Worm (Caenorhabditis elegans) whole organism, late embryonic: ENCODE measurements around the gene pqm-1.

Experiments used
- K02D7.2 ChIP-seq: sonication (generic microtip); optimal IDR thresholded peaks from 2 replicates; lab custom pipeline; 2017; ENCODE audit warnings: mild to moderate bottlenecking, missing genetic modification characterization, missing compliant biosample characterization
- T23F11.4 ChIP-seq: fragments of 200-800 bp; sonication (Bioruptor generic); optimal IDR thresholded peaks from 2 replicates; lab custom pipeline; 2018; ENCODE audit warnings: mild to moderate bottlenecking, missing genetic modification characterization, missing compliant biosample characterization
- Y22D7AL.16 ChIP-seq: sonication (generic microtip); optimal IDR thresholded peaks from 2 replicates; lab custom pipeline; 2016; ENCODE audit warnings: missing genetic modification characterization, missing compliant biosample characterization
- ahr-1 ChIP-seq: sonication (generic microtip); optimal IDR thresholded peaks from 2 replicates; lab custom pipeline; 2016; ENCODE audit warnings: missing genetic modification characterization, missing compliant biosample characterization
- ceh-14 ChIP-seq: sonication (generic microtip); optimal IDR thresholded peaks from 2 replicates; lab custom pipeline; 2016; ENCODE audit warnings: missing genotype, missing genetic modification characterization, missing compliant biosample characterization
- ceh-18 ChIP-seq: sonication (generic microtip); optimal IDR thresholded peaks from 2 replicates; lab custom pipeline; 2016; ENCODE audit warnings: missing genetic modification characterization, missing compliant biosample characterization
- ceh-2 ChIP-seq: sonication (generic microtip); optimal IDR thresholded peaks from 2 replicates; lab custom pipeline; 2016; ENCODE audit warnings: missing genotype, missing genetic modification characterization, missing compliant biosample characterization
- ceh-24 ChIP-seq: sonication (generic microtip); optimal IDR thresholded peaks from 2 replicates; lab custom pipeline; 2016; ENCODE audit warnings: mild to moderate bottlenecking, missing genetic modification characterization, missing compliant biosample characterization
- ceh-30 ChIP-seq: fragments of 150-350 bp; optimal IDR thresholded peaks from 2 replicates; lab custom pipeline; 2014; ENCODE audit warnings: missing biosample characterization, missing genetic modification characterization
- ceh-6 ChIP-seq: fragments of 200-800 bp; sonication (Bioruptor generic); optimal IDR thresholded peaks from 2 replicates; lab custom pipeline; 2018; ENCODE audit warnings: mild to moderate bottlenecking, missing genetic modification characterization, missing compliant biosample characterization
- ceh-9 ChIP-seq: sonication (generic microtip); optimal IDR thresholded peaks from 2 replicates; lab custom pipeline; 2016; ENCODE audit warnings: mild to moderate bottlenecking, missing genetic modification characterization, inconsistent platforms, missing compliant biosample characterization
- dve-1 ChIP-seq: sonication (generic microtip); optimal IDR thresholded peaks from 2 replicates; lab custom pipeline; 2017; ENCODE audit warnings: antibody characterized with exemption, mild to moderate bottlenecking, missing genetic modification characterization, missing compliant biosample characterization
- elt-2 ChIP-seq: sonication (generic microtip); optimal IDR thresholded peaks from 2 replicates; lab custom pipeline; 2016; ENCODE audit warnings: missing genetic modification reagents, missing genetic modification characterization, missing compliant biosample characterization
- elt-4 ChIP-seq: sonication (generic microtip); optimal IDR thresholded peaks from 2 replicates; lab custom pipeline; 2016; ENCODE audit warnings: missing genetic modification characterization, missing compliant biosample characterization
- fax-1 ChIP-seq: sonication (generic microtip); optimal IDR thresholded peaks from 2 replicates; lab custom pipeline; 2016; ENCODE audit warnings: missing genotype, missing genetic modification characterization, missing compliant biosample characterization
- hlh-15 ChIP-seq: sonication (generic microtip); optimal IDR thresholded peaks from 2 replicates; lab custom pipeline; 2016; ENCODE audit warnings: missing genetic modification characterization, missing compliant biosample characterization
- madf-2 ChIP-seq: sonication (generic microtip); optimal IDR thresholded peaks from 2 replicates; lab custom pipeline; 2017; ENCODE audit warnings: missing genetic modification characterization, missing compliant biosample characterization
- nfya-1 ChIP-seq: sonication (generic microtip); optimal IDR thresholded peaks from 2 replicates; lab custom pipeline; 2017; ENCODE audit warnings: missing genetic modification characterization, mild to moderate bottlenecking, missing compliant biosample characterization, antibody characterized with exemption, moderate library complexity
- nhr-11 ChIP-seq: fragments of 150-350 bp; optimal IDR thresholded peaks from 2 replicates; lab custom pipeline; 2014; ENCODE audit warnings: missing biosample characterization, missing genetic modification characterization
- nhr-232 ChIP-seq: sonication (generic microtip); optimal IDR thresholded peaks from 2 replicates; lab custom pipeline; 2016; ENCODE audit warnings: missing genetic modification characterization, missing compliant biosample characterization
- npax-4 ChIP-seq: sonication (generic microtip); optimal IDR thresholded peaks from 2 replicates; lab custom pipeline; 2016; ENCODE audit warnings: missing genetic modification characterization, missing compliant biosample characterization
- odd-2 ChIP-seq: sonication (generic microtip); optimal IDR thresholded peaks from 2 replicates; lab custom pipeline; 2017; ENCODE audit warnings: antibody characterized with exemption, mild to moderate bottlenecking, missing genetic modification characterization, missing compliant biosample characterization
- pha-2 ChIP-seq: sonication (generic microtip); optimal IDR thresholded peaks from 2 replicates; lab custom pipeline; 2017; ENCODE audit warnings: mild to moderate bottlenecking, missing genetic modification characterization, missing compliant biosample characterization
- pqm-1 ChIP-seq: sonication (generic microtip); optimal IDR thresholded peaks from 2 replicates; lab custom pipeline; 2016; ENCODE audit warnings: missing genetic modification characterization, missing compliant biosample characterization
- pros-1 ChIP-seq: fragments of 150-350 bp; optimal IDR thresholded peaks from 2 replicates; lab custom pipeline; 2014; ENCODE audit warnings: missing biosample characterization, missing genetic modification reagents, missing genetic modification characterization
- sdc-2 ChIP-seq: sonication (generic microtip); optimal IDR thresholded peaks from 2 replicates; lab custom pipeline; 2016; ENCODE audit warnings: missing genotype, missing genetic modification characterization, missing compliant biosample characterization
- sox-2 ChIP-seq: fragments of 200-800 bp; sonication (Bioruptor generic); IDR thresholded peaks from 2 replicates; pipeline ENCODE4 v1.3.6; 2022; ENCODE audit warnings: missing genetic modification reagents, missing genetic modification characterization, missing compliant biosample characterization
- tbx-7 ChIP-seq: sonication (generic microtip); optimal IDR thresholded peaks from 2 replicates; lab custom pipeline; 2016; ENCODE audit warnings: missing genotype, missing genetic modification characterization, missing compliant biosample characterization
- unc-3 ChIP-seq, 2 experiments: fragments of 200-800 bp in 1 of 2; sonication (Bioruptor generic) in 1 of 2; sonication (generic microtip) in 1 of 2; conservative IDR thresholded peaks in 1 of 2; optimal IDR thresholded peaks in 1 of 2; 2 replicates each; pipeline versions ENCODE4 v1.3.6 to Lab custom; 2016 to 2022; ENCODE audit warnings: missing compliant biosample characterization in 2 of 2, missing genetic modification characterization in 2 of 2, missing genetic modification reagents in 1 of 2
- unc-42 ChIP-seq: sonication (generic microtip); optimal IDR thresholded peaks from 2 replicates; lab custom pipeline; 2016; ENCODE audit warnings: missing genotype, missing genetic modification characterization, missing compliant biosample characterization
- unc-55 ChIP-seq: sonication (generic microtip); optimal IDR thresholded peaks from 2 replicates; lab custom pipeline; 2017; ENCODE audit warnings: missing biosample characterization, missing genetic modification reagents, missing genetic modification characterization
- unc-86 ChIP-seq: sonication (generic microtip); optimal IDR thresholded peaks from 2 replicates; lab custom pipeline; 2016; ENCODE audit warnings: missing genetic modification characterization, missing compliant biosample characterization

The pqm-1 gene

DNA sequence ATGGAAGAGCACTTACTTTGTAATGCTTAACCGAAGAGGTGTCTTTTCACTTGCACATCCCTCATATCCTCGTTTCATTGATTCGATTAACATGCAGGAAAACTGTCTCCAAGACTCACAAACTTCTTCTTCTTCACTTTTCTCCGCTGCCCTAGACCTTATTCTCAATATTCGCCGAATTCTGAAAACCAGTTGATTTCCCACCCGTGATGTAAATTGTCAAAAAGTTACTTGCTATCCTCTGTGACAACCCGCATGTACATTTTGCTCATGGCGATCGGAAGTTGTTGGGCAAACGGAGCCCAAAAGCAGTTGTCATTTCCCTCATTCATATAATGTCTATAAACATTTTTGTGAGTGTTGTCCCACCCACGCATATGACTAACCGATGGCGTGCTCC lies 42.0 kb downstream of the pqm-1 start:
- no peak for TF ChIP-seq unc-86
- TF ChIP-seq ceh-24 (tag; lab: Kevin White, UChicago), result no peak
- no peak for TF ChIP-seq hlh-15 (tag; lab: Kevin White, UChicago)
- no peak for TF ChIP-seq Y22D7AL.16
- TF ChIP-seq odd-2 (tag; lab: Kevin White, UChicago), result no peak
- TF ChIP-seq sdc-2 (tag; lab: Kevin White, UChicago), result no peak

DNA sequence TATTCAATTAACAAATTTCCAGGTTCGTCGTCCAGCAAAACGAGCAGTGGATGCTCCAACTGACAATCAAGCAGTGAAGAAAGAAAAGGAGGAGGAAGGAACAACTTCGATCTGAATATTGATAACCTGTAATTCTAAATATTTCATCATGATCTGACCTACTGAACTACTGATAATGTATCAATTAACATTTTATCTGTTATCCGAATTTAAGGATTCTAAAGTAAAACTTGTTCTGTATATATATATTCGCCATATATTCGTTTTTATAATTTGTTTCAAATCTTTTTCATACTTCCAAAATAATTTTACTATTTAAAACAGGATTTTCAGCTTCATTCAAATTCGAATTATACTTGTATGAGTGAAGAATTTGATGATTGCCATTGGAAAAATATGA lies 44.6 kb downstream of the pqm-1 start, which contains the start of gene apc-17:
Gene apc-17 (plus strand): TSS at position 301 of the 400 bp plus-strand sequence.
- TF ChIP-seq nfya-1 (tag; lab: Kevin White, UChicago) (no peak), elt-4 (tag; lab: Kevin White, UChicago) (no peak), ceh-6 (GFP tag; lab: Kevin White, UChicago) (no peak), dve-1 (no peak), T23F11.4 (no peak), unc-42 (tag; lab: Kevin White, UChicago) (no peak), ceh-2 (tag; lab: Kevin White, UChicago) (no peak), nhr-11 (tag; lab: Kevin White, UChicago) (no peak), pqm-1 (tag; lab: Kevin White, UChicago) (no peak), npax-4 (no peak), tbx-7 (tag; lab: Kevin White, UChicago) (no peak), ceh-9 (tag; lab: Kevin White, UChicago) (no peak), Y22D7AL.16 (no peak), elt-2 (tag; lab: Kevin White, UChicago) (no peak), K02D7.2 (tag; lab: Kevin White, UChicago) (no peak)

DNA sequence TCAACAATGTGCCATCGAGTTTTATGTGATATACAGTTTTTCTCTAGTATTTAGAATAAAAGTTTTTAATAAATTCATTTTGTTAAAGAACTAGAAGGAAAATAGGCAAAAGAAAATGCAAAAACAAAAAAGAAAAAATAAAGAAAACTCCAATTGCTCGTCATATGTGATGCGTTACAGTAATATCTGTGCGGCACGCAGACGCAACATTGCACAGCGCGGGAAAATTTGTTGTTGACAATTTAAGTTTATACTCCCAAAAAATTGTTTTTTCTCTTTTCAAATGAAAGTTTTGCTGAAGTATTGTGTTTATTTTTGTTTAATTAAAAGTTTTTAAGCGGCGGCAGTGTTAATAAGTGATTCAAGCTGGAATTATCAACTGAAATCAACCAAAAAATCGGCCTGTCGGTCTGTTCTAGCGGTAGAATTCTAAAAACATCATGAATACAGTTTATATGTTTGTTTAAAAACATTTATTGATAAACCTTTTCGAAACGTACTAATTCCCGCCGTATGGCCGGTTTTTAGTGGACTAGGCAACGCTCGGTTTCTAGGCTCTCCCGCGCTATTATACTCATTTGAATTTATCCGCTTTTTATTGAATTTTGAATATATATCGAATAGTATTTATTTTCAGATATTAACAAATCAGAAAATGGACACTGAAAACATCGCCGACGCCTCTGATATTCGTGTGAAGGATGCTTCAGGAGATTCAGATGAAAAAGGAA lies 46.2 kb downstream of the pqm-1 start, which contains the start of gene nasp-1:
Gene nasp-1 (plus strand): TSS at position 632 of the 731 bp plus-strand sequence.
- TF ChIP-seq ahr-1 (tag; lab: Kevin White, UChicago), result no peak

DNA sequence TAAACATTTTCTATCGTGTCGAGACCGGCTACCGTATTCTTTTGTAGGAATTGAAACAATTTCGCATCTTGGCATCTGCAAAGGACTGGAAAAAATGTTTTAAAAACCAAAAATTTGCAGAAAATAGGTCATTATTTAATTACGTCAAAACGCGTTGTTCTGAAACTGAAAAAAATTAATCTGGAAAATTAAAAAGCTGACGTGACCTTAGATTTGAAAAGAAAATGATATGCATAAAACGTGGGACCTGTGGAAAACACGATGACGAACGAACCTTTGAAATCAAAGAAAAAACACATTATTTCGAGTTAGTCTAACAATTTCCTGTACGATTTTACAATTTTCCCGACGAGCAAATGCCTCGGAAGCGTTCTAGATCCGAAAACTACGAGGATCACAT lies 48.2 kb downstream of the pqm-1 start, which contains the start of gene C09H10.9:
Gene C09H10.9 (plus strand): TSS at position 301 of the 400 bp plus-strand sequence.
- TF ChIP-seq ceh-30 (tag; lab: Kevin White, UChicago) (no peak), unc-3 (GFP tag; conservative IDR thresholded peaks at IDR 0.05; lab: Robert Waterston, UW) (no peak), unc-3 (tag; optimal IDR thresholded peaks at IDR 0.05; lab: Kevin White, UChicago) (no peak), nhr-232 (tag; lab: Kevin White, UChicago) (no peak), pha-2 (no peak), ceh-14 (tag; lab: Kevin White, UChicago) (no peak), fax-1 (tag; lab: Kevin White, UChicago) (no peak), hlh-15 (tag; lab: Kevin White, UChicago) (no peak), madf-2 (tag; lab: Kevin White, UChicago) (no peak), Y22D7AL.16 (no peak), ceh-18 (tag; lab: Kevin White, UChicago) (no peak)

DNA sequence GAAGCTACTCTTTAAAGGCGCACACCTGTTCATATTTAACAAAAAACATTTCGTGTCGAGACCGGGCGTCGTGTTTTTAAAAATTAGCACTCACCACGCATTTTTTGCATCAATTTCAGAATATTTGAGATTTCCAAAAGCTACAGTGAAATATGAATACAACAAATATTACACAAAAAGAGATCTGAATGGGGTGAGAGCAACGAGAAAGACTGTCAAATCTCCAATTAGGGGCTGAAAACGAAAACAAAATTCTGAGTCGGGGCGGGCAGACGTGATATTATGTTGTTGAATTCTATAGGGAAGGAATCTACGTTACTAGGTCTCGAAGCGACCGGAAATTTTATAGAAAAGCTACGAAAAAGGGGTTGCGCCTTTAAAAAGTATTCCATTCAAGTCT lies 48.7 kb downstream of the pqm-1 start, which contains the start of gene C09H10.5:
Gene C09H10.5 (minus strand): TSS at position 101 of the 400 bp plus-strand sequence.
- TF ChIP-seq unc-55 (GFP tag; lab: Kevin White, UChicago), result no peak
- TF ChIP-seq sox-2 (GFP tag; lab: Robert Waterston, UW), result no peak
- no peak for TF ChIP-seq pqm-1 (tag; lab: Kevin White, UChicago)
- no peak for TF ChIP-seq pros-1 (tag; lab: Kevin White, UChicago)
- TF ChIP-seq nhr-232 (tag; lab: Kevin White, UChicago), result no peak
